Fruit fly (Drosophila melanogaster): ENCODE measurements around the gene ATP6AP2.

The ATP6AP2 gene

DNA sequence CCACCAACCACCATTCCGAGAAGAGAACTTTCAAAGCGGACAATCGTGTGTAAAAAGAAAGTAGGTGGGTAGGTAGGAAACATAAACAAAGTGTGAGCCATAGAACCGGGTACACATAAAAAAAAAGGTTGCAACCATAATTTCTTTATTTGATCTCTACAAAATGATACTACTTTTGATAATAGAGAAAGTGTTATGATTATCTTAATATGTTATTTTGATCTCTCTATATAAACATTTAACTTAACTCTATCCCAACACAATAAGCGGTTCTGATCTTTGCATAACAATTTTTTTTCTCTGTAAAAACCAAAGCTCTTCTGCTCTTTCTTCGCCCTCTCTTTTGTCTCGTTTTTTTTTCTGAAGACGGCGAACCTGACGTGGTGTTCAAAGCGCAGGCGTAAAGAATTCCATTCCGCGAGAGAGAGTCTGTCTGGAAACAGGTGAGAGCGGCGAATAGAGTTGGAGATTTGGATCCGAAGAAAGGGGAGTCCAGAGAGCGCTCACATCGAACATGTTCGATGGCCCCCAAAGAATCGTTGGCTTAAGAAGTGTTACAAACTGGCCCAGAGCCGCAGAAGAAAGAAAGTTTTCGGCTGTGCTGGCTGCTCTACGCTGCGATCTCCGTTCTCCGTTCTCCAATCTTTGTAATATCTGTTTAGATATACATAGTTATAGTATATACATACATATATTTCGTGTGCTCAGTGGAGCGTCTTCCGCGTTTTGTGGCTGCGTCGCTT is 13.4 kb upstream of the ATP6AP2 start:
- no peak for TF ChIP-seq Dfd (GFP tag; optimal IDR thresholded peaks at IDR 0.05)
- peak; percentile 85 for TF ChIP-seq ey (GFP tag; optimal IDR thresholded peaks at IDR 0.05)
- peak; percentile 23 for TF ChIP-seq dsf (GFP tag; optimal IDR thresholded peaks at IDR 0.05; ENCODE audit: borderline replicate concordance)
- TF ChIP-seq br (GFP tag; optimal IDR thresholded peaks at IDR 0.05) = peak; percentile 89
- TF ChIP-seq OdsH (GFP tag; optimal IDR thresholded peaks at IDR 0.05) = peak; percentile 90
- TF ChIP-seq brk (GFP tag; optimal IDR thresholded peaks at IDR 0.05) = peak; percentile 78
- TF ChIP-seq psq (GFP tag; optimal IDR thresholded peaks at IDR 0.05) = peak; percentile 96
- TF ChIP-seq GATAd (GFP tag; optimal IDR thresholded peaks at IDR 0.05) = peak; percentile 5
- TF ChIP-seq h (GFP tag; optimal IDR thresholded peaks at IDR 0.05) = peak; percentile 92
- TF ChIP-seq Jra (GFP tag; optimal IDR thresholded peaks at IDR 0.05) = peak; percentile 83
- TF ChIP-seq sv (GFP tag; optimal IDR thresholded peaks at IDR 0.05) = peak; percentile 9
- no peak for TF ChIP-seq Rel (GFP tag; optimal IDR thresholded peaks at IDR 0.05)
- TF ChIP-seq Rel (tag; optimal IDR thresholded peaks at IDR 0.05) = peak; percentile 46
- TF ChIP-seq rgr (GFP tag; optimal IDR thresholded peaks at IDR 0.05) = peak; percentile 86
- TF ChIP-seq usp (GFP tag; optimal IDR thresholded peaks at IDR 0.05) = no peak
- no peak for TF ChIP-seq Hr78 (GFP tag; optimal IDR thresholded peaks at IDR 0.05)
- peak; percentile 86 for TF ChIP-seq HLH106 (tag; optimal IDR thresholded peaks at IDR 0.05)
- TF ChIP-seq CG9705 (GFP tag; optimal IDR thresholded peaks at IDR 0.05) = peak; percentile 73
- peak in 1 of 2 experiments; percentile 51 for TF ChIP-seq dl (GFP tag; optimal IDR thresholded peaks at IDR 0.05; ENCODE audit: insufficient read depth in 1 of 2, partially characterized antibody in 2 of 2)
- no peak for TF ChIP-seq pan (optimal IDR thresholded peaks at IDR 0.05)
- no peak for TF ChIP-seq Hr83 (GFP tag; optimal IDR thresholded peaks at IDR 0.05; ENCODE audit: poor library complexity, severe bottlenecking)
- TF ChIP-seq CrebA (GFP tag; optimal IDR thresholded peaks at IDR 0.05; ENCODE audit: borderline replicate concordance) = no peak
- TF ChIP-seq Vsx2 (GFP tag; optimal IDR thresholded peaks at IDR 0.05; ENCODE audit: partially characterized antibody) = no peak
- peak; percentile 64 for TF ChIP-seq sage (GFP tag; optimal IDR thresholded peaks at IDR 0.05)
- peak; percentile 92 for TF ChIP-seq fru (GFP tag; optimal IDR thresholded peaks at IDR 0.05)
- peak; percentile 60 for TF ChIP-seq CG32264 (GFP tag; optimal IDR thresholded peaks at IDR 0.05)
- peak; percentile 66 for TF ChIP-seq dmrt93B (GFP tag; optimal IDR thresholded peaks at IDR 0.05)
- TF ChIP-seq Dif (GFP tag; optimal IDR thresholded peaks at IDR 0.05; ENCODE audit: partially characterized antibody) = peak; percentile 43
- peak; percentile 78 for TF ChIP-seq Hnf4 (GFP tag; optimal IDR thresholded peaks at IDR 0.05)
- TF ChIP-seq foxo (GFP tag; optimal IDR thresholded peaks at IDR 0.05) = peak; percentile 22 to 88
- peak; percentile 93 for TF ChIP-seq Sp1 (GFP tag; optimal IDR thresholded peaks at IDR 0.05)
- TF ChIP-seq woc (GFP tag; optimal IDR thresholded peaks at IDR 0.05) = peak; percentile 90

DNA sequence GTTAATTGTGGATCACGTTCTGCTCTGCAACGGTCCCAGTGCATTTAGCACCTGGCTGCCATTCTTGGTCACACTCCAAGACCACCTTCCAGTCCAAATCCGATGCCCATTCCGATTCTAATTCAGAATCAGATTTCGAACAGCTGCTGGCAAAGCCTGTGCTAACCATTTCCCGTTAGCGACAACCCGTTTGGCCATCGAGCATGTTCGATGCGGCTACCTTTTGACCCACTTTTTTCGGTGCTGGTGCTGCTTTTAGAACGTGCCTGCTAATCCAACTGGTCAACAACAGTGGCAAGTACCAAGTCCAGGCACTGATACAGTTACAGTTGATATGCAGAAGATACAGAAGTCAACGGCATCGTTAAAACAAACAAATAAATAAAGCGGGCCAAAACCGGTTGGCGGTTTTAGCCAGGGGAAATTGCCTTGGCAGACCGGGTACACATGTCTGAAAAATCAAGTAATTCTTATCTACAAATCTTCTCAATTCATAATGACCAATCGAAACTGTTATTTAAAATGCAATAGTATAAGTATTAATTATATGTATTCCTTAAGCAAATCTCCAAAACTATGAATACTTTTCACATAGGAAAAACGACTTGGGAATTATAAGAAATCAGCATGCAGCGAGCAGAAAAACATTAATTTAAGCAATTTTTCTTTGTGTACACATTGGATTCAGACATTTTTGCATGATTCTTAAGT is 11.3 kb upstream of the ATP6AP2 start:
- peak; percentile 26 for TF ChIP-seq Sp1 (GFP tag; optimal IDR thresholded peaks at IDR 0.05)
- TF ChIP-seq h (GFP tag; optimal IDR thresholded peaks at IDR 0.05) = peak; percentile 26
- TF ChIP-seq fru (GFP tag; optimal IDR thresholded peaks at IDR 0.05) = peak; percentile 25
- peak; percentile 16 for TF ChIP-seq woc (GFP tag; optimal IDR thresholded peaks at IDR 0.05)
- no peak for TF ChIP-seq Dif (GFP tag; optimal IDR thresholded peaks at IDR 0.05; ENCODE audit: partially characterized antibody)
- TF ChIP-seq Vsx2 (GFP tag; optimal IDR thresholded peaks at IDR 0.05; ENCODE audit: partially characterized antibody) = peak; percentile 27
- TF ChIP-seq dsf (GFP tag; optimal IDR thresholded peaks at IDR 0.05; ENCODE audit: borderline replicate concordance) = no peak
- TF ChIP-seq foxo (GFP tag; optimal IDR thresholded peaks at IDR 0.05) = peak in 1 of 2 experiments; percentile 5
- peak; percentile 32 for TF ChIP-seq HLH106 (tag; optimal IDR thresholded peaks at IDR 0.05)
- no peak for TF ChIP-seq lola (GFP tag; optimal IDR thresholded peaks at IDR 0.05)

DNA sequence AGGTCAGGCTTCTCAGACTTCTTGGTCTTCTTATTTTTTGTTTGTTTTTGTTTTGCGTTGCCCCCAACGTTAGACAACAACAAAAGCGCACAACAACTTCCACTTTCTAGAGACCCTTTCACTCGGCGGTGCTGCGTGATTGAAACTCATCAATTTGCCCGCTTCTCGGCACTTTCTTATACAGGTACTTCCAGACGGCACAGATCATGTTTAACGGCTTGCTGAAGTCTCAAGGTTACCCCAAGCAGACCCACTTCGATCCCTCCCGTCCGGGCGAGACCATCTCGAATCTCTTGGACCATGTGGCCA is 10.7 kb upstream of the ATP6AP2 start:
- TF ChIP-seq CG9705 (GFP tag; optimal IDR thresholded peaks at IDR 0.05) = no peak
- no peak for TF ChIP-seq br (GFP tag; optimal IDR thresholded peaks at IDR 0.05)
- no peak for TF ChIP-seq CG32264 (GFP tag; optimal IDR thresholded peaks at IDR 0.05)
- no peak for TF ChIP-seq dl (GFP tag; optimal IDR thresholded peaks at IDR 0.05; ENCODE audit: insufficient read depth in 1 of 2, partially characterized antibody in 2 of 2)
- no peak for TF ChIP-seq Rel (GFP tag; optimal IDR thresholded peaks at IDR 0.05)
- TF ChIP-seq Rel (tag; optimal IDR thresholded peaks at IDR 0.05) = no peak
- no peak for TF ChIP-seq Mio (GFP tag; optimal IDR thresholded peaks at IDR 0.05)
- no peak for TF ChIP-seq OdsH (GFP tag; optimal IDR thresholded peaks at IDR 0.05)
- no peak for TF ChIP-seq lola (GFP tag; optimal IDR thresholded peaks at IDR 0.05)
- no peak for TF ChIP-seq tai (GFP tag; optimal IDR thresholded peaks at IDR 0.05)
- TF ChIP-seq Dfd (GFP tag; optimal IDR thresholded peaks at IDR 0.05) = no peak
- no peak for TF ChIP-seq GATAd (GFP tag; optimal IDR thresholded peaks at IDR 0.05)
- TF ChIP-seq N (GFP tag; optimal IDR thresholded peaks at IDR 0.05) = no peak
- TF ChIP-seq sv (GFP tag; optimal IDR thresholded peaks at IDR 0.05) = no peak
- no peak for TF ChIP-seq jim (GFP tag; optimal IDR thresholded peaks at IDR 0.05)
- no peak for TF ChIP-seq dsf (GFP tag; optimal IDR thresholded peaks at IDR 0.05; ENCODE audit: borderline replicate concordance)
- no peak for TF ChIP-seq sage (GFP tag; optimal IDR thresholded peaks at IDR 0.05)
- no peak for TF ChIP-seq CrebA (GFP tag; optimal IDR thresholded peaks at IDR 0.05; ENCODE audit: borderline replicate concordance)
- TF ChIP-seq Abd-B (GFP tag; optimal IDR thresholded peaks at IDR 0.05) = no peak

Measured in whole organism, wandering third instar larva.